Fruit fly (Drosophila melanogaster) whole organism, embryonic: ENCODE measurements around the gene Lst8.
A peak's percentile ranks its signal among the peaks of the same experiment; 100 is the strongest.

Experiments
- CG10274 ChIP-seq: fragments of 200-800 bp; sonication (Bioruptor generic); optimal IDR thresholded peaks from 3 replicates; lab custom pipeline; 2017; ENCODE audit warnings: missing biosample characterization, mild to moderate bottlenecking, missing genetic modification characterization
- CG12104 ChIP-seq: fragments of 200-800 bp; sonication (Bioruptor generic); optimal IDR thresholded peaks from 3 replicates; lab custom pipeline; 2016; ENCODE audit warnings: missing biosample characterization, missing genetic modification characterization
- CG14014 ChIP-seq: fragments of 200-800 bp; sonication (Bioruptor generic); IDR thresholded peaks from 2 replicates; pipeline ENCODE4 v1.3.6; 2022; ENCODE audit warnings: missing biosample characterization, missing genetic modification characterization
- CG14050 ChIP-seq: fragments of 200-800 bp; sonication (Bioruptor generic); IDR thresholded peaks from 3 replicates; pipeline ENCODE4 v1.3.6; 2022; ENCODE audit warnings: missing biosample characterization, missing genetic modification characterization
- CG14441 ChIP-seq: fragments of 200-800 bp; sonication (Bioruptor generic); IDR thresholded peaks from 2 replicates; pipeline ENCODE4 v1.3.6; 2022; ENCODE audit warnings: missing biosample characterization, missing genetic modification characterization
- CG14965 ChIP-seq: fragments of 200-800 bp; sonication (Bioruptor generic); optimal IDR thresholded peaks from 2 replicates; lab custom pipeline; 2016; ENCODE audit warnings: missing biosample characterization, missing genetic modification characterization, borderline replicate concordance
- CG15269 ChIP-seq: fragments of 200-800 bp; sonication (Bioruptor generic); optimal IDR thresholded peaks from 2 replicates; lab custom pipeline; 2018; ENCODE audit warnings: missing biosample characterization, mild to moderate bottlenecking, missing genetic modification characterization, moderate library complexity
- CG16779 ChIP-seq: fragments of 200-800 bp; sonication (Bioruptor generic); IDR thresholded peaks from 2 replicates; pipeline ENCODE4 v1.3.6; 2022; ENCODE audit warnings: missing biosample characterization, missing genetic modification characterization
- CG17328 ChIP-seq: fragments of 200-800 bp; sonication (Bioruptor generic); IDR thresholded peaks from 2 replicates; pipeline ENCODE4 v1.3.6; 2022; ENCODE audit warnings: missing biosample characterization, missing genetic modification characterization
- CG17612 ChIP-seq: fragments of 200-800 bp; sonication (Bioruptor generic); IDR thresholded peaks from 2 replicates; pipeline ENCODE4 v1.3.6; 2022; ENCODE audit warnings: missing biosample characterization, missing genetic modification characterization
- CG18262 ChIP-seq: fragments of 200-800 bp; optimal IDR thresholded peaks from 3 replicates; lab custom pipeline; 2019; ENCODE audit warnings: missing biosample characterization, mild to moderate bottlenecking, missing genetic modification characterization, moderate library complexity
- CG1832 ChIP-seq: fragments of 200-800 bp; sonication (Bioruptor generic); optimal IDR thresholded peaks from 2 replicates; lab custom pipeline; 2017; ENCODE audit warnings: missing biosample characterization, mild to moderate bottlenecking, missing genetic modification characterization, inconsistent platforms
- CG18619 ChIP-seq: fragments of 200-800 bp; sonication (Bioruptor generic); optimal IDR thresholded peaks from 3 replicates; lab custom pipeline; 2017; ENCODE audit warnings: missing biosample characterization, mild to moderate bottlenecking, missing genetic modification characterization
- CG2116 ChIP-seq: fragments of 200-800 bp; sonication (Bioruptor generic); optimal IDR thresholded peaks from 3 replicates; lab custom pipeline; 2018; ENCODE audit warnings: missing biosample characterization, mild to moderate bottlenecking, missing genetic modification characterization
- CG33213 ChIP-seq: fragments of 200-800 bp; sonication (Bioruptor generic); optimal IDR thresholded peaks from 3 replicates; lab custom pipeline; 2016; ENCODE audit warnings: missing biosample characterization, missing genetic modification characterization
- CG43689 ChIP-seq: fragments of 200-800 bp; sonication (Bioruptor generic); IDR thresholded peaks from 2 replicates; pipeline ENCODE4 v1.3.6; 2022; ENCODE audit warnings: missing biosample characterization, missing genetic modification characterization
- CG7786 ChIP-seq: fragments of 200-800 bp; sonication (Bioruptor generic); optimal IDR thresholded peaks from 2 replicates; lab custom pipeline; 2016; ENCODE audit warnings: missing biosample characterization, missing genetic modification characterization
- CG9876 ChIP-seq: fragments of 200-800 bp; sonication (Bioruptor generic); optimal IDR thresholded peaks from 2 replicates; lab custom pipeline; 2016; ENCODE audit warnings: missing biosample characterization, missing genetic modification characterization
- Deaf1 ChIP-seq: fragments of 200-800 bp; optimal IDR thresholded peaks from 3 replicates; lab custom pipeline; 2019; ENCODE audit warnings: missing biosample characterization, mild to moderate bottlenecking, missing genetic modification characterization, moderate library complexity
- Dfd ChIP-seq, 2 experiments: fragments of >200 bp; optimal IDR thresholded peaks; 2 replicates each; lab custom pipeline; 2017; ENCODE audit warnings: missing biosample characterization in 2 of 2, missing genetic modification characterization in 2 of 2
- E2f2 ChIP-seq: fragments of 200-800 bp; sonication (Bioruptor generic); IDR thresholded peaks from 2 replicates; pipeline ENCODE4 v1.3.6; 2022; ENCODE audit warnings: missing biosample characterization, missing genetic modification characterization
- Ets65A ChIP-seq: fragments of 200-800 bp; sonication (Bioruptor generic); peaks from one replicate; lab custom pipeline; 2016; ENCODE audit warnings: missing biosample characterization, missing genetic modification characterization
- HHEX ChIP-seq: fragments of 200-800 bp; sonication (Bioruptor generic); optimal IDR thresholded peaks from 3 replicates; lab custom pipeline; 2017; ENCODE audit warnings: missing biosample characterization, mild to moderate bottlenecking, missing genetic modification characterization, missing genetic modification reagents
- HmgZ ChIP-seq: fragments of 200-800 bp; sonication (Bioruptor generic); optimal IDR thresholded peaks from 2 replicates; lab custom pipeline; 2018; ENCODE audit warnings: missing biosample characterization, mild to moderate bottlenecking, missing genetic modification characterization
- Mrtf ChIP-seq: fragments of 200-800 bp; sonication (Bioruptor generic); IDR thresholded peaks from 3 replicates; pipeline ENCODE4 v1.3.6; 2022; ENCODE audit warnings: missing biosample characterization, missing genetic modification characterization
- NFAT ChIP-seq: fragments of 200-800 bp; sonication (Bioruptor generic); IDR thresholded peaks from 2 replicates; pipeline ENCODE4 v1.3.6; 2022; ENCODE audit warnings: missing biosample characterization, missing genetic modification characterization
- Nf-YB ChIP-seq: fragments of 200-800 bp; sonication (Bioruptor generic); optimal IDR thresholded peaks from 3 replicates; lab custom pipeline; 2019; ENCODE audit warnings: missing biosample characterization, mild to moderate bottlenecking, missing genetic modification characterization, moderate library complexity
- Nf-YC ChIP-seq: fragments of 200-800 bp; optimal IDR thresholded peaks from 3 replicates; lab custom pipeline; 2019; ENCODE audit warnings: missing biosample characterization, mild to moderate bottlenecking, missing genetic modification characterization, moderate library complexity
- Rx ChIP-seq: fragments of 200-800 bp; sonication (Bioruptor generic); IDR thresholded peaks from 2 replicates; pipeline ENCODE4 v1.3.6; 2022; ENCODE audit warnings: missing biosample characterization, missing genetic modification characterization
- Stat92E ChIP-seq, 3 experiments: fragments of >200 bp in 2 of 3; fragments of 200-800 bp in 1 of 3; sonication (Bioruptor generic) in 1 of 3; optimal IDR thresholded peaks; 2 replicates each; lab custom pipeline; 2017 to 2019; ENCODE audit warnings: missing biosample characterization in 3 of 3, missing genetic modification characterization in 3 of 3, mild to moderate bottlenecking in 1 of 3, moderate library complexity in 1 of 3
- bcd ChIP-seq: fragments of 200-800 bp; sonication (Bioruptor generic); optimal IDR thresholded peaks from 2 replicates; lab custom pipeline; 2017; ENCODE audit warnings: missing biosample characterization, mild to moderate bottlenecking, missing genetic modification characterization
- bigmax ChIP-seq: fragments of 200-800 bp; sonication (Bioruptor generic); optimal IDR thresholded peaks from 2 replicates; lab custom pipeline; 2018; ENCODE audit warnings: missing biosample characterization, mild to moderate bottlenecking, missing genetic modification characterization
- cad ChIP-seq: fragments of >200 bp; optimal IDR thresholded peaks from 2 replicates; lab custom pipeline; 2017; ENCODE audit warnings: missing biosample characterization, missing genetic modification characterization
- crol ChIP-seq: fragments of 200-800 bp; sonication (Bioruptor generic); IDR thresholded peaks from 2 replicates; pipeline ENCODE4 v1.3.6; 2022; ENCODE audit warnings: missing biosample characterization, missing genetic modification characterization
- dysf ChIP-seq: fragments of 200-800 bp; sonication (Bioruptor generic); IDR thresholded peaks from 3 replicates; pipeline ENCODE4 v1.3.6; 2022; ENCODE audit warnings: missing biosample characterization, missing genetic modification characterization
- esg ChIP-seq: fragments of 200-800 bp; sonication (Bioruptor generic); conservative IDR thresholded peaks from 2 replicates; pipeline ENCODE4 v1.3.6; 2022; ENCODE audit warnings: missing biosample characterization, missing genetic modification characterization
- fru ChIP-seq: fragments of >200 bp; optimal IDR thresholded peaks from 2 replicates; lab custom pipeline; 2017
- grn ChIP-seq: fragments of 200-800 bp; sonication (Bioruptor generic); optimal IDR thresholded peaks from 3 replicates; lab custom pipeline; 2017; ENCODE audit warnings: missing biosample characterization, missing genetic modification characterization
- inv ChIP-seq: fragments of 200-800 bp; sonication (Bioruptor generic); IDR thresholded peaks from 2 replicates; pipeline ENCODE4 v1.3.6; 2022; ENCODE audit warnings: missing biosample characterization, missing genetic modification characterization; ENCODE audit not compliant: partially characterized antibody
- jigr1 ChIP-seq: fragments of 200-800 bp; sonication (Bioruptor generic); IDR thresholded peaks from 3 replicates; pipeline ENCODE4 v1.3.6; 2022; ENCODE audit warnings: missing biosample characterization, missing genetic modification characterization
- lola ChIP-seq, 3 experiments: fragments of >200 bp in 2 of 3; fragments of 200-800 bp in 1 of 3; sonication (Bioruptor generic) in 1 of 3; optimal IDR thresholded peaks; 2 replicates each; lab custom pipeline; 2017 to 2019; ENCODE audit warnings: missing biosample characterization in 3 of 3, missing genetic modification characterization in 3 of 3, mild to moderate bottlenecking in 1 of 3, moderate library complexity in 1 of 3
- org-1 ChIP-seq: fragments of 200-800 bp; sonication (Bioruptor generic); optimal IDR thresholded peaks from 2 replicates; lab custom pipeline; 2017; ENCODE audit warnings: missing biosample characterization, missing genetic modification characterization
- peb ChIP-seq: fragments of 200-800 bp; sonication (Bioruptor generic); IDR thresholded peaks from 2 replicates; pipeline ENCODE4 v1.3.6; 2022; ENCODE audit warnings: missing biosample characterization, missing genetic modification characterization
- pfk ChIP-seq: fragments of 200-800 bp; sonication (Bioruptor generic); optimal IDR thresholded peaks from 2 replicates; lab custom pipeline; 2018; ENCODE audit warnings: missing biosample characterization, mild to moderate bottlenecking, missing genetic modification characterization, moderate library complexity
- prd ChIP-seq, 3 experiments: fragments of >200 bp in 2 of 3; fragments of 200-800 bp in 1 of 3; sonication (Bioruptor generic) in 1 of 3; optimal IDR thresholded peaks in 2 of 3; IDR thresholded peaks in 1 of 3; 2 replicates in 2 of 3; 3 replicates in 1 of 3; pipeline versions ENCODE4 v1.3.6 to Lab custom; 2017 to 2022; ENCODE audit warnings: missing biosample characterization in 1 of 3, missing genetic modification characterization in 1 of 3
- sima ChIP-seq: fragments of 200-800 bp; sonication (Bioruptor generic); optimal IDR thresholded peaks from 2 replicates; lab custom pipeline; 2016; ENCODE audit warnings: missing biosample characterization, missing genetic modification characterization
- slbo ChIP-seq: fragments of 200-800 bp; sonication (Bioruptor generic); IDR thresholded peaks from 2 replicates; pipeline ENCODE4 v1.3.6; 2022; ENCODE audit warnings: missing biosample characterization, missing genetic modification characterization
- slp2 ChIP-seq: fragments of 200-800 bp; sonication (Bioruptor generic); optimal IDR thresholded peaks from 2 replicates; lab custom pipeline; 2016; ENCODE audit warnings: missing biosample characterization, missing genetic modification characterization
- zfh2 ChIP-seq: fragments of 200-800 bp; sonication (Bioruptor generic); optimal IDR thresholded peaks from 2 replicates; lab custom pipeline; 2016; ENCODE audit warnings: missing biosample characterization, missing genetic modification characterization

Gene Lst8

dm6 chrX:9600083-9600817, 5.5 kb downstream of the Lst8 start (continued):
- TF ChIP-seq CG10274 (GFP tag; lab: Kevin White, UChicago): peak; percentile 53
- TF ChIP-seq inv: no peak
- peak; percentile 74 for TF ChIP-seq slp2 (GFP tag; lab: Kevin White, UChicago)
- TF ChIP-seq CG18619 (GFP tag; lab: Kevin White, UChicago): peak; percentile 77
- peak; percentile 44; the same call in 1 of the 2 replicates for TF ChIP-seq NFAT (GFP tag; lab: Robert Waterston, UW)
- TF ChIP-seq Mrtf (GFP tag; lab: Robert Waterston, UW): 0 out of 3 replicates have a peak, but pooled peaks have one; percentile 51
- TF ChIP-seq cad (GFP tag; lab: Kevin White, UChicago): no peak
- no peak for TF ChIP-seq Stat92E (GFP tag; optimal IDR thresholded peaks at IDR 0.05; lab: Kevin White, UChicago)
- peak; percentile 44; the same call in 1 of the 2 replicates for TF ChIP-seq E2f2 (GFP tag; lab: Robert Waterston, UW)
- TF ChIP-seq CG43689 (GFP tag; lab: Robert Waterston, UW): 0 out of 2 replicates have a peak, but pooled peaks have one; percentile 17
- TF ChIP-seq esg (GFP tag; lab: Robert Waterston, UW): peak; percentile 66
- TF ChIP-seq CG9876 (GFP tag; lab: Kevin White, UChicago): peak; percentile 25
- peak; percentile 77 for TF ChIP-seq CG18262 (tag; lab: Kevin White, UChicago)
- TF ChIP-seq bcd: peak; percentile 81
- no peak for TF ChIP-seq pfk (GFP tag; lab: Kevin White, UChicago)
- peak; percentile 51 for TF ChIP-seq Nf-YC
- TF ChIP-seq bigmax (GFP tag; lab: Kevin White, UChicago): no peak
- TF ChIP-seq grn (GFP tag; lab: Kevin White, UChicago): peak; percentile 24
- peak; percentile 7 for TF ChIP-seq CG2116 (GFP tag; lab: Kevin White, UChicago)
- TF ChIP-seq prd (optimal IDR thresholded peaks at IDR 0.05; lab: Kevin White, UChicago): no peak
- peak; percentile 72; the same call in 2 of the 3 replicates for TF ChIP-seq prd (GFP tag; IDR thresholded peaks at IDR 0.05; lab: Robert Waterston, UW)
- peak; percentile 76 for TF ChIP-seq slbo
- TF ChIP-seq HmgZ (tag; lab: Kevin White, UChicago): peak; percentile 79
- no peak for TF ChIP-seq CG16779 (GFP tag; lab: Robert Waterston, UW)
- 0 out of 3 replicates have a peak, but pooled peaks have one; percentile 10 for TF ChIP-seq CG14050
- TF ChIP-seq zfh2 (GFP tag; lab: Kevin White, UChicago): peak; percentile 74
- no peak for TF ChIP-seq crol (GFP tag; lab: Robert Waterston, UW)
- TF ChIP-seq dysf (GFP tag; lab: Robert Waterston, UW): peak; percentile 85
- TF ChIP-seq CG17612 (GFP tag; lab: Robert Waterston, UW): 0 out of 2 replicates have a peak, but pooled peaks have one; percentile 34
- TF ChIP-seq CG33213 (GFP tag; lab: Kevin White, UChicago): peak; percentile 43
- TF ChIP-seq CG17328 (GFP tag; lab: Robert Waterston, UW): peak; percentile 33; the same call in 1 of the 2 replicates
- TF ChIP-seq CG7786 (GFP tag; lab: Kevin White, UChicago): peak; percentile 69
- TF ChIP-seq CG1832 (GFP tag; lab: Kevin White, UChicago): no peak
- TF ChIP-seq sima: peak; percentile 43
- peak; percentile 97 for TF ChIP-seq Ets65A
- TF ChIP-seq peb (GFP tag; lab: Robert Waterston, UW): peak; percentile 39; the same call in 1 of the 2 replicates
- peak; percentile 51 for TF ChIP-seq Rx (GFP tag; lab: Robert Waterston, UW)
- TF ChIP-seq CG15269 (tag; lab: Kevin White, UChicago): peak; percentile 79
- no peak for TF ChIP-seq Dfd (GFP tag; optimal IDR thresholded peaks at IDR 0.05; lab: Kevin White, UChicago)
- TF ChIP-seq fru (lab: Kevin White, UChicago): no peak
- TF ChIP-seq CG12104: peak; percentile 64
- peak; percentile 64 for TF ChIP-seq CG14014 (GFP tag; lab: Robert Waterston, UW)
- peak; percentile 70 for TF ChIP-seq CG14441 (GFP tag; lab: Robert Waterston, UW)
- peak; percentile 37 for TF ChIP-seq Deaf1 (tag; lab: Kevin White, UChicago)
- TF ChIP-seq Nf-YB (GFP tag; lab: Kevin White, UChicago): peak; percentile 60
- TF ChIP-seq lola (GFP tag; optimal IDR thresholded peaks at IDR 0.05; lab: Kevin White, UChicago): peak in 1 of 3 experiments; percentile 53
- TF ChIP-seq org-1 (GFP tag; lab: Kevin White, UChicago): peak; percentile 78
- peak; percentile 74 for TF ChIP-seq HHEX
- no peak for TF ChIP-seq CG14965 (GFP tag; lab: Kevin White, UChicago)
- TF ChIP-seq jigr1: peak; percentile 41; the same call in 1 of the 3 replicates
